Worm (Caenorhabditis elegans) whole organism, mixed stage, embryonic: ENCODE results near the gene sra-2.

Experiments
- M03D4.4 ChIP-seq: sonication (generic microtip); optimal IDR thresholded peaks from 2 replicates; lab custom pipeline; 2017; ENCODE audit warnings: mild to moderate bottlenecking, missing genetic modification characterization, missing compliant biosample characterization
- blmp-1 ChIP-seq: fragments of 150-350 bp; optimal IDR thresholded peaks from 2 replicates; lab custom pipeline; 2014; ENCODE audit warnings: missing biosample characterization, missing genetic modification characterization
- ceh-39 ChIP-seq: fragments of 150-350 bp; optimal IDR thresholded peaks from 2 replicates; lab custom pipeline; 2014; ENCODE audit warnings: missing biosample characterization, missing genetic modification characterization
- cnd-1 ChIP-seq: fragments of 200-800 bp; sonication (Bioruptor generic); optimal IDR thresholded peaks from 2 replicates; lab custom pipeline; 2018; ENCODE audit warnings: mild to moderate bottlenecking, missing genetic modification characterization, missing compliant biosample characterization
- drap-1 ChIP-seq: fragments of 200-800 bp; sonication (Bioruptor generic); optimal IDR thresholded peaks from 3 replicates; lab custom pipeline; 2018; ENCODE audit warnings: mild to moderate bottlenecking, missing genetic modification characterization, missing compliant biosample characterization
- elt-1 ChIP-seq: sonication (generic microtip); optimal IDR thresholded peaks from 2 replicates; lab custom pipeline; 2017; ENCODE audit warnings: missing genetic modification characterization, mild to moderate bottlenecking, missing compliant biosample characterization, antibody characterized with exemption, moderate library complexity, borderline replicate concordance; ENCODE audit not compliant: insufficient read depth
- elt-3 ChIP-seq: fragments of 150-350 bp; optimal IDR thresholded peaks from 2 replicates; lab custom pipeline; 2014; ENCODE audit warnings: missing biosample characterization, missing genetic modification characterization
- flh-1 ChIP-seq: fragments of 200-800 bp; sonication (Bioruptor generic); optimal IDR thresholded peaks from 2 replicates; lab custom pipeline; 2018; ENCODE audit warnings: mild to moderate bottlenecking, missing genetic modification characterization, moderate library complexity, missing compliant biosample characterization
- ham-2 ChIP-seq: fragments of 200-800 bp; sonication (Bioruptor generic); optimal IDR thresholded peaks from 2 replicates; lab custom pipeline; 2018; ENCODE audit warnings: mild to moderate bottlenecking, missing genetic modification characterization, missing compliant biosample characterization
- hlh-1 ChIP-seq: fragments of 150-350 bp; optimal IDR thresholded peaks from 2 replicates; lab custom pipeline; 2014; ENCODE audit warnings: missing biosample characterization, missing genetic modification reagents, missing genetic modification characterization
- lin-13 ChIP-seq: fragments of 150-350 bp; optimal IDR thresholded peaks from 2 replicates; lab custom pipeline; 2014; ENCODE audit warnings: missing biosample characterization, missing genetic modification characterization
- lin-32 ChIP-seq: fragments of 200-800 bp; sonication (Bioruptor generic); optimal IDR thresholded peaks from 2 replicates; lab custom pipeline; 2018; ENCODE audit warnings: mild to moderate bottlenecking, missing genetic modification characterization, missing compliant biosample characterization
- lsy-2 ChIP-seq: fragments of 150-350 bp; optimal IDR thresholded peaks from 2 replicates; lab custom pipeline; 2014; ENCODE audit warnings: missing biosample characterization, missing genetic modification characterization
- mab-5 ChIP-seq: fragments of 150-350 bp; optimal IDR thresholded peaks from 2 replicates; lab custom pipeline; 2014; ENCODE audit warnings: missing biosample characterization, missing genetic modification characterization
- mep-1 ChIP-seq: fragments of 150-350 bp; optimal IDR thresholded peaks from 2 replicates; lab custom pipeline; 2017; ENCODE audit warnings: missing biosample characterization, missing genetic modification reagents, missing genetic modification characterization, inconsistent platforms
- mls-2 ChIP-seq: sonication (generic microtip); optimal IDR thresholded peaks from 2 replicates; lab custom pipeline; 2016; ENCODE audit warnings: mild to moderate bottlenecking, missing genetic modification characterization, moderate library complexity, missing compliant biosample characterization
- nhr-12 ChIP-seq: fragments of 150-350 bp; optimal IDR thresholded peaks from 2 replicates; lab custom pipeline; 2014; ENCODE audit warnings: missing biosample characterization, missing genetic modification characterization
- nhr-2 ChIP-seq: fragments of 150-350 bp; optimal IDR thresholded peaks from 2 replicates; lab custom pipeline; 2014; ENCODE audit warnings: missing biosample characterization, missing genetic modification characterization
- nhr-237 ChIP-seq: fragments of 150-350 bp; optimal IDR thresholded peaks from 2 replicates; lab custom pipeline; 2014; ENCODE audit warnings: missing biosample characterization, missing genetic modification characterization
- nhr-28 ChIP-seq: fragments of 150-350 bp; optimal IDR thresholded peaks from 2 replicates; lab custom pipeline; 2014; ENCODE audit warnings: missing biosample characterization, missing genetic modification characterization
- nhr-76 ChIP-seq: sonication (generic microtip); optimal IDR thresholded peaks from 2 replicates; lab custom pipeline; 2017; ENCODE audit warnings: missing biosample characterization, missing genetic modification characterization
- sem-2 ChIP-seq: fragments of 200-800 bp; sonication (Bioruptor generic); optimal IDR thresholded peaks from 2 replicates; lab custom pipeline; 2018; ENCODE audit warnings: mild to moderate bottlenecking, missing genetic modification characterization, missing compliant biosample characterization
- snpc-4 ChIP-seq: fragments of 150-350 bp; optimal IDR thresholded peaks from 2 replicates; lab custom pipeline; 2014; ENCODE audit warnings: missing biosample characterization, missing genetic modification characterization
- sptf-1 ChIP-seq: sonication (generic microtip); optimal IDR thresholded peaks from 2 replicates; lab custom pipeline; 2017; ENCODE audit warnings: mild to moderate bottlenecking, missing genetic modification characterization, moderate library complexity, missing compliant biosample characterization
- tbx-8 ChIP-seq: fragments of 200-800 bp; sonication (Bioruptor generic); optimal IDR thresholded peaks from 2 replicates; lab custom pipeline; 2018; ENCODE audit warnings: mild to moderate bottlenecking, missing genetic modification characterization, moderate library complexity, missing compliant biosample characterization
- unc-120 ChIP-seq: sonication (generic microtip); optimal IDR thresholded peaks from 2 replicates; lab custom pipeline; 2017; ENCODE audit warnings: missing genetic modification characterization, missing compliant biosample characterization; ENCODE audit not compliant: poor library complexity, severe bottlenecking
- unc-62 ChIP-seq: fragments of 150-350 bp; optimal IDR thresholded peaks from 2 replicates; lab custom pipeline; 2014; ENCODE audit warnings: missing biosample characterization, missing genetic modification reagents, missing genetic modification characterization
- zip-8 ChIP-seq: fragments of 150-350 bp; optimal IDR thresholded peaks from 2 replicates; lab custom pipeline; 2014; ENCODE audit warnings: missing biosample characterization, missing genetic modification characterization

The sra-2 gene

DNA sequence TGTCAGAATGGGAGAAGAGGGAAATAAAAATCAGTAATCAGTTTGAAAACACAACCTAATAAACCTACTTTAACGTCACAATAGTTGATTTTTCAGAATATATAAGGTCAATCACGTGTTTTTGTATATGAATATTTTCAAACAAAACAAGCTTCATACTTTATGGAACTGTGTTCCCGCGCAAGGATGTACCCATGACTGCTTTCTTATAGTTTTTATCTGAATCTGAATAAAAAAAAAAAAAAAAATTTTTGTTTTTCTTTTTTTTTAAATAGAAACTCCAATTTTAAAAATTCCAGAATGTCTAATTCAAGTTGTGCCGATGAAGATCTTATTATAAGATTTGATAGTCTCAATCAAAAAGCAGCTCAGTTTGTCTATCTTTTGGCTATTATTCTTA lies at the start of gene sra-2:
Gene sra-2 (plus strand): TSS at position 301 of the 400 bp plus-strand sequence.
- TF ChIP-seq cnd-1 (tag; lab: Kevin White, UChicago) (no peak), sem-2 (no peak), lsy-2 (tag; lab: Kevin White, UChicago) (no peak), lin-32 (GFP tag; lab: Kevin White, UChicago) (no peak), unc-62 (GFP tag; lab: Kevin White, UChicago) (no peak), nhr-2 (tag; lab: Kevin White, UChicago) (no peak), M03D4.4 (tag; lab: Kevin White, UChicago) (no peak), elt-3 (tag; lab: Kevin White, UChicago) (no peak)

DNA sequence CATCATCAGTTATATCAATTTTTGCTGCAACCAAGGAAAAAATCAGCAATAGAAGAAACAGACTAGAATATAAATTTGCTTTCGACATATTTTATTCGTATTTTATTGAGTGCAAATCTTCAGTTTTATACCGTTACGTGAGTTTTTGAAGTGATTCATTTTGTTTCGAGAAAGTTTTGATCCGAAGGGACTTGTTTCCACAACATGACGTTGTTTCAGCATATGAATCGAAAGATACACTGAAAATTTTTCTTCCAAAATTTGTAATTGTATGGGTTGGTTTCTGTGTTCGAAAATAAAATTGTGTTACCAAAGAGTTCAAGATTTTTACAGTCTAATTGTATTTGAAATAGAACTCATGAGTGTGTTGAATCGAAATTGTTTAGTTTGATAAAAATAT lies 48.6 kb upstream of the sra-2 start, which contains the start of gene T19H5.7:
Gene T19H5.7 (minus strand): TSS at position 101 of the 400 bp plus-strand sequence.
- TF ChIP-seq ham-2 (GFP tag; lab: Kevin White, UChicago) (no peak), nhr-12 (tag; lab: Kevin White, UChicago) (no peak), zip-8 (tag; lab: Kevin White, UChicago) (no peak), blmp-1 (tag; lab: Kevin White, UChicago) (no peak), flh-1 (GFP tag; lab: Kevin White, UChicago) (no peak), elt-3 (tag; lab: Kevin White, UChicago) (no peak), lin-13 (tag; lab: Kevin White, UChicago) (no peak), mls-2 (tag; lab: Kevin White, UChicago) (no peak), hlh-1 (tag; lab: Kevin White, UChicago) (no peak), nhr-28 (tag; lab: Kevin White, UChicago) (no peak), sptf-1 (tag; lab: Kevin White, UChicago) (no peak), lsy-2 (tag; lab: Kevin White, UChicago) (no peak), sem-2 (no peak), nhr-76 (tag; lab: Kevin White, UChicago) (no peak), cnd-1 (tag; lab: Kevin White, UChicago) (no peak)

DNA sequence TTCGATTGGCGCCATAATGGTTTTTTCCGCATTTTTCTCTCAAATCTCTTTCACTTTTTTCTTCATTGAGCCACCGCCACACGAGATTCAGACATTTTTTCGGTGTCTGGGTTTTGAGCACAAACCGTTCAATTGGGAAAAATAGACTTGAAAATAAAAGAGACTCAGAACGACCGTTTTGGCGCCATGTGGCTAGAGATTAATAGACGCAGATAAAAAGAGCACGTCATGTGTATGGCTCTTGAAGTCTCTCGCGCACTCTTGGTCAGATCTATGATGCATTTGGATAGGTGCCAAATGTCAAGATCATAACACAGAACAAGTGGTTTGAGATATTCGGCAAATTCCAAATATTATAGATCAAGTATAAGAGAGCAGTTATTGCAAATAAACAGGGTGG lies 47.2 kb upstream of the sra-2 start:
- TF ChIP-seq tbx-8 (GFP tag; lab: Kevin White, UChicago) (no peak), M03D4.4 (tag; lab: Kevin White, UChicago) (no peak), sptf-1 (tag; lab: Kevin White, UChicago) (no peak)

DNA sequence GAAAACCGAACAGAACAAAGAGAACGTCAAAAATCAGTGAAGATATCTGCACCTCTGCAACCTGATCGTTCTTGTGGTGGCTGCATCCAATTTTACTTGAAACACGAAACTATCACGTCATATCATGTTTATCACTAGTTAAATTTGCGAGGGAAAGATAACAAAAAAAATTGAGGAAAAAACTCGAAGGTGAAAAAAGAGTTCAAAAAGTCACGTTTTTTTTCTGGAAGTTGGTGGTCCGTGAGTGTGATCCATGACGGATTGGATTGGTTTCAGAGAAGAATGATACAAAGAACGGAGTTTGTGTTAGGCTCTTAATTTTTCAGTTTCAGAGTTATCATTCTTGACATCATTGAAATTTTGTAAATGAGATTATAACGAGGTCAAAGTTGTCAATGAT lies 46.1 kb upstream of the sra-2 start:
- TF ChIP-seq flh-1 (GFP tag; lab: Kevin White, UChicago) (no peak), elt-1 (tag; lab: Kevin White, UChicago) (no peak), sptf-1 (tag; lab: Kevin White, UChicago) (no peak), mls-2 (tag; lab: Kevin White, UChicago) (no peak), lsy-2 (tag; lab: Kevin White, UChicago) (no peak), unc-120 (tag; lab: Kevin White, UChicago) (no peak), elt-3 (tag; lab: Kevin White, UChicago) (no peak), mab-5 (no peak), lin-32 (GFP tag; lab: Kevin White, UChicago) (no peak), snpc-4 (tag; lab: Kevin White, UChicago) (no peak), nhr-237 (tag; lab: Kevin White, UChicago) (no peak), drap-1 (GFP tag; lab: Kevin White, UChicago) (no peak), ceh-39 (no peak), nhr-28 (tag; lab: Kevin White, UChicago) (no peak), M03D4.4 (tag; lab: Kevin White, UChicago) (no peak), mep-1 (tag; lab: Kevin White, UChicago) (no peak)
- TF ChIP-seq, all 35 proteins: peak for 0

DNA sequence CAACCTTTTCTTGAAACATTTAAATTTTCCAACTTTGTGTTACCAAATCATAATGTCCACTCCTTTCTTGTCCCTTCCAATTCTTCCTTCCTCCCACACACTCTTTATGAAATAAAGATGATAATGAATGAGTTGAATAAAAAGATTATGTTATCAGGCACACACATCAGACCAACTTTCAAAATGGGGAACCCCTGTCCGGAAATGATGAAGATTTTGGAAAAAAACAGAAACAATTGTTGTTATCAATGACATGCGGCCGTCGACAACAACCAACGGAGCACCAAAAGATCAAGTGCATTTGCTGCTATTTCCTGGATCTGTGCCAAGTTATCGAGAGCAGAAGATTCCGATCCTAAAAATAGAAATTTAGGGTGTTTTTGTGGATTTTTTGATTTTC lies 45.2 kb upstream of the sra-2 start:
- TF ChIP-seq unc-120 (tag; lab: Kevin White, UChicago) (no peak), lsy-2 (tag; lab: Kevin White, UChicago) (no peak)

DNA sequence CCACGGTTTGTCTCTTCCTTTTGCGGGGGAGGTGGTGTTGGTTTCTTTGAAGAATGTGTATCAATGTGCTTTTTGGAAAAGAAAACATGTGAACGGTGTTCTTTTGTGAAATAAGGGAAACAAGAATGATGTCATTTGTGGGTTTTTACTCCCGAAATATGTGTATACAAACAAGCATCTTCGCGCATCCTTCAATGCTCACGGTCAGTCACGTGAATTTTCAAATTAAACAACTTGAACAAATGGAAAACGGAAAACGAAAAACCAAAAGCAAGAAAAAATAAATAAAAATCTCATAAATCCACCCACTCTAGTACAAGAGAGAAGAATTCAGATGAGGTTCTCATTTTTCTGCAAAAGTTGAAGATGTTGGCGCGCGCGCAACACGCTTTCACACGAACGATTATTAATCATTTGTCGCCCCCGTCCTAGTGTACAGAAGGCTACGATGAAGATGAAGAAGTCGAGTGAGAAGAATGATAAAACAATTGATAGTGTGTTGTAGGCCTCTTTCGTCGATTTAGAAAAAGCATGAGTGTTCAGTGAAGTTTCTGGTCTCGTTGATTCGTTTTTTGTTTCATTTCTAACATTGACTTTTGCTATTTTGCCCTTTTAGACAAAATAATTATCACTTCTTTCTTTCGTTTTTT lies 43.4 kb upstream of the sra-2 start:
- TF ChIP-seq unc-120 (tag; lab: Kevin White, UChicago) = no peak
- no peak for TF ChIP-seq blmp-1 (tag; lab: Kevin White, UChicago)
- TF ChIP-seq sem-2 = no peak
